Worm (Caenorhabditis elegans): ENCODE data around the gene F44D12.6.

DNA sequence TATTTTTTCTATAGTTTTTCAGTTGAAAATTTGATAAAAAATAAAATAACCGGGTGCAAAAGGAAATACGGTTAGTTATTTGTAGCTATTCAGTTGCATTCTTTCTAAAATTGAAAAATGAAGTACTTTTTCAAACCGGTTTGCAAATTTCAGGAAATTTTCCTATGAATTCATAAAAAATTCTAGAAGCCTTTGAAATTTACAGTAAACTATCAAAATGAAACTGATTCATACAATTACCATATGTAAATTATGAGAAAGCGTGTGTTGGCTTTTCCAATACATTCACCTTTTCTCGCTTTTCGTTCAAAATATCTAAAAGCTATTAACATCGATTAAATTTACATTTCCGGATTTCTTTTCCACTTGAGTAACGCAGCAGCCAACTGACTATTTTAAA lies 16.2 kb upstream of the F44D12.6 start, which contains the start of gene ent-7:
- TF ChIP-seq tbx-11 (GFP tag; IDR thresholded peaks at IDR 0.05) (no peak), ama-1 (optimal IDR thresholded peaks at IDR 0.05) (no peak), tbx-37 (GFP tag; conservative IDR thresholded peaks at IDR 0.05) (no peak), B0310.2 (tag; optimal IDR thresholded peaks at IDR 0.05) (no peak), aly-1 (tag; optimal IDR thresholded peaks at IDR 0.05) (no peak), flt-1 (GFP tag; IDR thresholded peaks at IDR 0.05) (no peak), F13C5.2 (tag; optimal IDR thresholded peaks at IDR 0.05) (no peak), hmg-4 (GFP tag; optimal IDR thresholded peaks at IDR 0.05) (no peak), scrt-1 (GFP tag; IDR thresholded peaks at IDR 0.05) (no peak)
